Worm (Caenorhabditis elegans) whole organism, L4 larva: ENCODE data around the gene Y32F6A.4.

ENCODE experiments used
- R02D3.7 ChIP-seq: fragments of 150-350 bp; sonication (generic microtip); optimal IDR thresholded peaks from 3 replicates; lab custom pipeline; 2014; ENCODE audit warnings: missing biosample characterization, missing genetic modification characterization
- ama-1 ChIP-seq: fragments of 150-350 bp; optimal IDR thresholded peaks from 2 replicates; lab custom pipeline; 2014; ENCODE audit warnings: inconsistent platforms, mixed read lengths
- daf-16 ChIP-seq, 3 experiments: sonication (generic microtip); optimal IDR thresholded peaks; 2 replicates each; lab custom pipeline; 2016 to 2017; ENCODE audit warnings: missing genetic modification characterization in 3 of 3, missing genetic modification reagents in 3 of 3, mild to moderate bottlenecking in 2 of 3, missing compliant biosample characterization in 2 of 3, missing biosample characterization in 1 of 3, moderate library complexity in 1 of 3
- fkh-10 ChIP-seq: fragments of 150-350 bp; optimal IDR thresholded peaks from 2 replicates; lab custom pipeline; 2014; ENCODE audit warnings: missing biosample characterization, missing genetic modification reagents, missing genetic modification characterization
- hif-1 ChIP-seq, 2 experiments: sonication (generic microtip); optimal IDR thresholded peaks; 2 replicates each; lab custom pipeline; 2016 to 2017; ENCODE audit warnings: missing compliant biosample characterization in 2 of 2, missing genetic modification characterization in 2 of 2, missing genetic modification reagents in 2 of 2, missing genotype in 2 of 2, mild to moderate bottlenecking in 1 of 2
- hlh-30 ChIP-seq: sonication (generic microtip); optimal IDR thresholded peaks from 2 replicates; lab custom pipeline; 2017; ENCODE audit warnings: antibody characterized with exemption, mild to moderate bottlenecking, missing genetic modification characterization, missing compliant biosample characterization; ENCODE audit not compliant: insufficient read depth
- madf-9 ChIP-seq: fragments of 200-800 bp; sonication (Bioruptor generic); conservative IDR thresholded peaks from 2 replicates; pipeline ENCODE4 v1.3.6; 2022; ENCODE audit warnings: missing genetic modification reagents, missing genetic modification characterization, missing compliant biosample characterization
- nhr-11 ChIP-seq: fragments of 150-350 bp; optimal IDR thresholded peaks from 2 replicates; lab custom pipeline; 2014; ENCODE audit warnings: missing biosample characterization, missing genetic modification characterization
- nhr-28 ChIP-seq: fragments of 150-350 bp; optimal IDR thresholded peaks from 2 replicates; lab custom pipeline; 2014; ENCODE audit warnings: missing biosample characterization, missing genetic modification characterization
- nhr-77 ChIP-seq: fragments of 150-350 bp; optimal IDR thresholded peaks from 2 replicates; lab custom pipeline; 2014; ENCODE audit warnings: missing biosample characterization, missing genetic modification characterization
- pqm-1 ChIP-seq: sonication (generic microtip); optimal IDR thresholded peaks from 2 replicates; lab custom pipeline; 2017; ENCODE audit warnings: missing biosample characterization, missing genetic modification characterization
- unc-39 ChIP-seq: sonication (generic microtip); optimal IDR thresholded peaks from 2 replicates; lab custom pipeline; 2017; ENCODE audit warnings: missing biosample characterization, missing genetic modification characterization

- peak; percentile 96 for TF ChIP-seq nhr-28 (tag; lab: Kevin White, UChicago)
- TF ChIP-seq hlh-30 (tag; lab: Kevin White, UChicago) = peak; percentile 98
- TF ChIP-seq hif-1 (tag; optimal IDR thresholded peaks at IDR 0.05; lab: Kevin White, UChicago) = peak; percentile 98 to 100
- TF ChIP-seq madf-9 (GFP tag; lab: Robert Waterston, UW) = 0 out of 2 replicates have a peak, but pooled peaks have one; percentile 13
- peak; percentile 91 for TF ChIP-seq fkh-10 (GFP tag; lab: Kevin White, UChicago)
- peak; percentile 89 for TF ChIP-seq nhr-77
- peak; percentile 68 for TF ChIP-seq ama-1 (lab: Kevin White, UChicago)
- TF ChIP-seq R02D3.7 (tag; lab: Kevin White, UChicago) = no peak
- peak; percentile 97 for TF ChIP-seq nhr-11 (tag; lab: Kevin White, UChicago)
- TF ChIP-seq unc-39 (tag; lab: Kevin White, UChicago) = peak; percentile 27
- TF ChIP-seq pqm-1 (tag; lab: Kevin White, UChicago) = peak; percentile 6
- peak in 1 of 2 experiments; percentile 5 for TF ChIP-seq daf-16 (GFP tag; optimal IDR thresholded peaks at IDR 0.05; lab: Kevin White, UChicago)
- peak; percentile 69 for TF ChIP-seq daf-16 (tag; optimal IDR thresholded peaks at IDR 0.05; lab: Kevin White, UChicago)
These were observed 32.8 kb upstream of the Y32F6A.4 start for ce11 chrV:10466607-10467092.
